Fruit fly (Drosophila melanogaster): ENCODE measurements around the gene Pp1-87B.

DNA sequence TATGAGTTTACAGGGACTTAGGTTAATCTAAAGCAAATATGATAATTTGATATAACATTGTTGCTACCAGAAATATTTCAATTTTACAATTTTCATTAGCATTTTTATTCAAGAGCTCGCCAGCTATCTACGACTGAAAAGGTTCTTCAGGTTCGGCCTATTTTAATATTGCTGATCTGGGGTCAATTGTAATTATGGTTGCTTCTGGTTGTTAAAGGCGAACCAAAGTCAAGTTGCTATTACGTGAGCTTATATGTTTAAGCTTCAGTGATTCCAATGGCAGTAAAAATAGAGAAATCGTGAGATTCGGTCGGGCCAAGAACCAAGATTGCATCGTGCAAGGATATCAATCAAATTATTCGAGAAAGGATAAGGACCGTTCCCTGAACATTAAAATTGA lies 10.2 kb upstream of the Pp1-87B start, which contains the start of gene Desat2:
- TF ChIP-seq CG10348 (GFP tag; IDR thresholded peaks at IDR 0.05): no peak
- TF ChIP-seq CG12605 (GFP tag; IDR thresholded peaks at IDR 0.05): no peak
- no peak for TF ChIP-seq CG32121 (GFP tag; IDR thresholded peaks at IDR 0.05)
- TF ChIP-seq CG9948 (tag; optimal IDR thresholded peaks at IDR 0.05): no peak
- no peak for TF ChIP-seq Snoo (tag; optimal IDR thresholded peaks at IDR 0.05)
- no peak for TF ChIP-seq CG14655 (GFP tag; optimal IDR thresholded peaks at IDR 0.05)
- no peak for TF ChIP-seq CG4496 (GFP tag; IDR thresholded peaks at IDR 0.05)
- TF ChIP-seq fd96Ca (GFP tag; IDR thresholded peaks at IDR 0.05): no peak
- no peak for TF ChIP-seq EcR (GFP tag; optimal IDR thresholded peaks at IDR 0.05)
- TF ChIP-seq CG13204 (GFP tag; optimal IDR thresholded peaks at IDR 0.05): no peak

Measured in whole organism, pupa.